Fruit fly (Drosophila melanogaster): ENCODE measurements around the gene msd5.

msd5 gene

DNA sequence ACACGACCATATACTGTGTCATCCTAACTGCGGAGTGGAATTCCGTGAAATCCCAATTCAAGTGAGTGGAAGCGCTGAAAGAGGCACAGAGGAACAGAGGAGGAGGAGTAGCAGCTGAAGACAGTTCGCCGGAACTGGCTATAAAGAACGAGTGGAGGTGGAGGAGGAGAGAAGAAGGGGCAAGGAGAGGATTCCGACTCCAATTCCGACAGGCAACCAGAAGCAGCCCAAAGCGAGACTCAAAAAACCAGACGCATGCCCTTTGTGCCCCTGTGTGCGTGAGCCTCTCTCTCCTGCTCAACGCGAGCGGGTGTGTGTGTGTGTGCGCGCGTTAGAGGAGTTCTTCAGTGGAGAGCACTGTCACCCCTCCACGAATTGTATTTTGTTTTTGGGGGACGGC is 16.5 kb upstream of the msd5 start (continued):
- TF ChIP-seq Myb (GFP tag; optimal IDR thresholded peaks at IDR 0.05) (no peak), pfk (GFP tag; optimal IDR thresholded peaks at IDR 0.05) (no peak), so (GFP tag; IDR thresholded peaks at IDR 0.05) (no peak), NC2α (GFP tag; optimal IDR thresholded peaks at IDR 0.05) (no peak), zen (tag; optimal IDR thresholded peaks at IDR 0.05) (no peak), CG4707 (GFP tag; optimal IDR thresholded peaks at IDR 0.05) (no peak), MESR4 (GFP tag; optimal IDR thresholded peaks at IDR 0.05) (no peak), CG7987 (GFP tag; optimal IDR thresholded peaks at IDR 0.05) (no peak), rib (GFP tag; IDR thresholded peaks at IDR 0.05) (no peak), fd3F (GFP tag; optimal IDR thresholded peaks at IDR 0.05) (no peak), CG2199 (GFP tag; IDR thresholded peaks at IDR 0.05) (no peak), CG13775 (GFP tag; optimal IDR thresholded peaks at IDR 0.05) (no peak), nom (GFP tag; optimal IDR thresholded peaks at IDR 0.05) (no peak), kah (GFP tag; optimal IDR thresholded peaks at IDR 0.05) (no peak), Dfd (GFP tag; optimal IDR thresholded peaks at IDR 0.05) (no peak), H15 (GFP tag; IDR thresholded peaks at IDR 0.05) (no peak), CG4730 (GFP tag; IDR thresholded peaks at IDR 0.05) (no peak), CG14441 (GFP tag; IDR thresholded peaks at IDR 0.05) (no peak), kni (GFP tag; optimal IDR thresholded peaks at IDR 0.05) (peak; percentile 21), Trl (optimal IDR thresholded peaks at IDR 0.05) (peak; percentile 57 to 65), Trl (GFP tag; optimal IDR thresholded peaks at IDR 0.05) (no peak), ham (GFP tag; IDR thresholded peaks at IDR 0.05) (no peak), bigmax (GFP tag; optimal IDR thresholded peaks at IDR 0.05) (no peak), Pdp1 (GFP tag; optimal IDR thresholded peaks at IDR 0.05) (no peak), da (GFP tag; optimal IDR thresholded peaks at IDR 0.05) (no peak), Eip74EF (GFP tag; optimal IDR thresholded peaks at IDR 0.05) (no peak), CG31365 (tag; optimal IDR thresholded peaks at IDR 0.05) (no peak), CG1233 (GFP tag; optimal IDR thresholded peaks at IDR 0.05) (no peak), CG15269 (tag; optimal IDR thresholded peaks at IDR 0.05) (no peak), Jarid2 (GFP tag; optimal IDR thresholded peaks at IDR 0.05) (no peak), esg (GFP tag; conservative IDR thresholded peaks at IDR 0.05) (no peak), CG6272 (GFP tag; IDR thresholded peaks at IDR 0.05) (no peak), CG17829 (tag; optimal IDR thresholded peaks at IDR 0.05) (no peak), CG42726 (GFP tag; IDR thresholded peaks at IDR 0.05; ENCODE audit: partially characterized antibody) (no peak), C15 (GFP tag; IDR thresholded peaks at IDR 0.05) (no peak), exex (tag; optimal IDR thresholded peaks at IDR 0.05) (no peak), Doc2 (GFP tag; IDR thresholded peaks at IDR 0.05) (no peak), Nf-YB (GFP tag; optimal IDR thresholded peaks at IDR 0.05) (no peak), btn (GFP tag; optimal IDR thresholded peaks at IDR 0.05) (no peak), pho (GFP tag; optimal IDR thresholded peaks at IDR 0.05) (no peak), al (GFP tag; IDR thresholded peaks at IDR 0.05) (no peak), CG17802 (tag; optimal IDR thresholded peaks at IDR 0.05) (no peak), CG4424 (GFP tag; optimal IDR thresholded peaks at IDR 0.05) (no peak), Mad (GFP tag; optimal IDR thresholded peaks at IDR 0.05) (no peak), CG15514 (GFP tag; optimal IDR thresholded peaks at IDR 0.05) (peak; percentile 15), Hmr (GFP tag; optimal IDR thresholded peaks at IDR 0.05) (no peak), Hr39 (optimal IDR thresholded peaks at IDR 0.05) (peak; percentile 44), CG32772 (GFP tag; IDR thresholded peaks at IDR 0.05) (no peak), ranshi (GFP tag; IDR thresholded peaks at IDR 0.05) (no peak), fu2 (GFP tag; optimal IDR thresholded peaks at IDR 0.05) (no peak), dpn (GFP tag; optimal IDR thresholded peaks at IDR 0.05) (no peak), Deaf1 (tag; optimal IDR thresholded peaks at IDR 0.05) (peak; percentile 39), Tbp (GFP tag; optimal IDR thresholded peaks at IDR 0.05) (no peak)

Data from whole organism, embryonic.